Worm (Caenorhabditis elegans): ENCODE measurements around the gene oac-39.

Gene oac-39

ce11 chrV:283953-284352 is 32.4 kb upstream of the oac-39 start:
- TF ChIP-seq madf-9 (GFP tag; conservative IDR thresholded peaks at IDR 0.05), result no peak
- no peak for TF ChIP-seq ceh-62 (tag; optimal IDR thresholded peaks at IDR 0.05)
- TF ChIP-seq F37D6.2 (tag; optimal IDR thresholded peaks at IDR 0.05), result no peak
- TF ChIP-seq mdt-29 (GFP tag; IDR thresholded peaks at IDR 0.05), result no peak
- TF ChIP-seq mes-2 (tag; optimal IDR thresholded peaks at IDR 0.05; ENCODE audit: poor library complexity, severe bottlenecking), result no peak
- TF ChIP-seq ceh-82 (tag; optimal IDR thresholded peaks at IDR 0.05), result no peak
- TF ChIP-seq ztf-11 (tag; optimal IDR thresholded peaks at IDR 0.05), result no peak
- TF ChIP-seq rbr-2 (tag; optimal IDR thresholded peaks at IDR 0.05), result no peak
- TF ChIP-seq ceh-28 (tag; optimal IDR thresholded peaks at IDR 0.05), result no peak
- no peak for TF ChIP-seq lin-15B (tag; optimal IDR thresholded peaks at IDR 0.05)
- no peak for TF ChIP-seq nhr-237 (tag; optimal IDR thresholded peaks at IDR 0.05)
- no peak for TF ChIP-seq mxl-2 (GFP tag; conservative IDR thresholded peaks at IDR 0.05)
- TF ChIP-seq hmg-1.1 (GFP tag; IDR thresholded peaks at IDR 0.05), result no peak
- TF ChIP-seq attf-4 (tag; optimal IDR thresholded peaks at IDR 0.05), result no peak
- TF ChIP-seq aly-2 (tag; optimal IDR thresholded peaks at IDR 0.05), result no peak
- TF ChIP-seq madf-5 (GFP tag; IDR thresholded peaks at IDR 0.05), result no peak
- TF ChIP-seq skn-1 (tag; optimal IDR thresholded peaks at IDR 0.05), result no peak
- TF ChIP-seq zfp-2 (tag; optimal IDR thresholded peaks at IDR 0.05), result no peak

- TF ChIP-seq unc-62 (GFP tag; optimal IDR thresholded peaks at IDR 0.05 in 1 of 2) (no peak), unc-62 (tag; optimal IDR thresholded peaks at IDR 0.05) (no peak), ztf-11 (tag; optimal IDR thresholded peaks at IDR 0.05) (no peak), Y5F2A.4 (GFP tag; optimal IDR thresholded peaks at IDR 0.05) (no peak)
Measured at ce11 chrV:281616-282015, 30.1 kb upstream of the oac-39 start, which contains the start of gene npr-5. npr-5 (minus strand) TSS chrV:281716.

ce11 chrV:281111-281510 is 29.6 kb upstream of the oac-39 start:
- TF ChIP-seq unc-62 (GFP tag; optimal IDR thresholded peaks at IDR 0.05 in 1 of 2) (peak in 1 of 2 experiments; percentile 76), unc-62 (tag; optimal IDR thresholded peaks at IDR 0.05) (no peak), nhr-237 (tag; optimal IDR thresholded peaks at IDR 0.05) (no peak), lsy-2 (tag; optimal IDR thresholded peaks at IDR 0.05) (peak in 1 of 2 experiments; percentile 18), lin-38 (GFP tag; IDR thresholded peaks at IDR 0.05) (no peak), nhr-11 (tag; optimal IDR thresholded peaks at IDR 0.05) (peak; percentile 29), ceh-20 (GFP tag; IDR thresholded peaks at IDR 0.05) (peak; percentile 33; the same call in 1 of the 2 replicates), daf-12 (tag; optimal IDR thresholded peaks at IDR 0.05) (no peak)

- TF ChIP-seq skn-1 (tag; optimal IDR thresholded peaks at IDR 0.05) (no peak), nhr-11 (tag; optimal IDR thresholded peaks at IDR 0.05) (no peak), unc-62 (GFP tag; optimal IDR thresholded peaks at IDR 0.05 in 1 of 2) (no peak), unc-62 (tag; optimal IDR thresholded peaks at IDR 0.05) (no peak), F44E2.7 (GFP tag; IDR thresholded peaks at IDR 0.05) (no peak), F26F4.8 (GFP tag; conservative IDR thresholded peaks at IDR 0.05) (no peak), D1046.2 (GFP tag; IDR thresholded peaks at IDR 0.05) (no peak), nhr-42 (GFP tag; IDR thresholded peaks at IDR 0.05) (no peak), cey-2 (tag; optimal IDR thresholded peaks at IDR 0.05; ENCODE audit: borderline replicate concordance, insufficient read depth) (no peak), fkh-10 (GFP tag; optimal IDR thresholded peaks at IDR 0.05) (no peak), zag-1 (tag; optimal IDR thresholded peaks at IDR 0.05) (no peak), mdl-1 (tag; optimal IDR thresholded peaks at IDR 0.05) (no peak), daf-19 (GFP tag; conservative IDR thresholded peaks at IDR 0.05) (no peak), F49E8.2 (tag; optimal IDR thresholded peaks at IDR 0.05; ENCODE audit: borderline replicate concordance) (no peak), lin-29 (GFP tag; IDR thresholded peaks at IDR 0.05) (no peak), lsy-2 (tag; optimal IDR thresholded peaks at IDR 0.05) (no peak)
Measured at ce11 chrV:272837-273236, 21.3 kb upstream of the oac-39 start, which contains the start of gene nlp-70. nlp-70 (minus strand) TSS chrV:272937.
